Worm (Caenorhabditis elegans) whole organism, young adult: Measurements from ENCODE around the gene str-175.

Source experiments
- B0035.1 ChIP-seq: sonication (generic microtip); optimal IDR thresholded peaks from 2 replicates; lab custom pipeline; 2016; ENCODE audit warnings: missing genetic modification characterization, mild to moderate bottlenecking, missing compliant biosample characterization, missing genotype, missing genetic modification reagents
- D2030.7 ChIP-seq: fragments of 200-800 bp; sonication (Bioruptor generic); IDR thresholded peaks from 2 replicates; pipeline ENCODE4 v1.3.6; 2022; ENCODE audit warnings: missing genetic modification reagents, missing genetic modification characterization, missing compliant biosample characterization
- F23B12.7 ChIP-seq: sonication (generic microtip); optimal IDR thresholded peaks from 2 replicates; lab custom pipeline; 2017; ENCODE audit warnings: missing genetic modification characterization, mild to moderate bottlenecking, missing compliant biosample characterization, antibody characterized with exemption, moderate library complexity; ENCODE audit not compliant: insufficient read depth
- F33H1.4 ChIP-seq: fragments of 200-800 bp; sonication (Bioruptor generic); IDR thresholded peaks from 2 replicates; pipeline ENCODE4 v1.3.6; 2022; ENCODE audit warnings: missing genetic modification reagents, missing genetic modification characterization, missing compliant biosample characterization
- F52B5.7 ChIP-seq: sonication (generic microtip); optimal IDR thresholded peaks from 2 replicates; lab custom pipeline; 2016; ENCODE audit warnings: mild to moderate bottlenecking, missing genetic modification characterization, missing compliant biosample characterization
- F55B11.4 ChIP-seq: sonication (generic microtip); optimal IDR thresholded peaks from 2 replicates; lab custom pipeline; 2016; ENCODE audit warnings: missing compliant biosample characterization, missing genetic modification characterization, borderline replicate concordance; ENCODE audit not compliant: insufficient read depth
- K11D2.4 ChIP-seq: fragments of 200-800 bp; sonication (Bioruptor generic); IDR thresholded peaks from 2 replicates; pipeline ENCODE4 v1.3.6; 2022; ENCODE audit warnings: missing genetic modification reagents, missing genetic modification characterization, missing compliant biosample characterization
- K12H6.12 ChIP-seq: fragments of 200-800 bp; sonication (Bioruptor generic); optimal IDR thresholded peaks from 2 replicates; lab custom pipeline; 2018; ENCODE audit warnings: mild to moderate bottlenecking, missing genetic modification characterization, missing compliant biosample characterization
- Y53F4B.3 ChIP-seq: fragments of 200-800 bp; sonication (Bioruptor generic); IDR thresholded peaks from 2 replicates; pipeline ENCODE4 v1.3.6; 2022; ENCODE audit warnings: missing genetic modification reagents, missing genetic modification characterization, missing compliant biosample characterization
- Y53G8AR.9 ChIP-seq: fragments of 200-800 bp; sonication (Bioruptor generic); conservative IDR thresholded peaks from 2 replicates; pipeline ENCODE4 v1.3.6; 2022; ENCODE audit warnings: missing genetic modification reagents, missing genetic modification characterization, missing compliant biosample characterization
- ama-1 ChIP-seq, 3 experiments: fragments of 150-350 bp in 1 of 3; sonication (generic microtip) in 2 of 3; optimal IDR thresholded peaks; 2 replicates each; lab custom pipeline; 2014 to 2018; ENCODE audit warnings: missing biosample characterization in 2 of 3, missing genetic modification characterization in 2 of 3, missing genetic modification reagents in 2 of 3
- aptf-2 ChIP-seq: fragments of 200-800 bp; sonication (Bioruptor generic); conservative IDR thresholded peaks from 2 replicates; pipeline ENCODE4 v1.3.6; 2022; ENCODE audit warnings: missing genetic modification reagents, missing genetic modification characterization, missing compliant biosample characterization
- aptf-3 ChIP-seq: fragments of 200-800 bp; sonication (Bioruptor generic); IDR thresholded peaks from 2 replicates; pipeline ENCODE4 v1.3.6; 2022; ENCODE audit warnings: missing genetic modification characterization, missing compliant biosample characterization
- attf-5 ChIP-seq: fragments of 200-800 bp; sonication (Bioruptor generic); optimal IDR thresholded peaks from 2 replicates; lab custom pipeline; 2018; ENCODE audit warnings: mild to moderate bottlenecking, missing genetic modification characterization, missing compliant biosample characterization
- bed-1 ChIP-seq: fragments of 200-800 bp; sonication (Bioruptor generic); IDR thresholded peaks from 2 replicates; pipeline ENCODE4 v1.3.6; 2022; ENCODE audit warnings: missing genetic modification reagents, missing genetic modification characterization, missing compliant biosample characterization
- bed-2 ChIP-seq: fragments of 200-800 bp; sonication (Bioruptor generic); IDR thresholded peaks from 2 replicates; pipeline ENCODE4 v1.3.6; 2022; ENCODE audit warnings: missing genetic modification reagents, missing genetic modification characterization, missing compliant biosample characterization
- die-1 ChIP-seq: sonication (generic microtip); optimal IDR thresholded peaks from 2 replicates; lab custom pipeline; 2016; ENCODE audit warnings: missing genotype, mild to moderate bottlenecking, missing genetic modification characterization, missing compliant biosample characterization
- egrh-3 ChIP-seq: fragments of 200-800 bp; sonication (Bioruptor generic); IDR thresholded peaks from 2 replicates; pipeline ENCODE4 v1.3.6; 2022; ENCODE audit warnings: missing genetic modification reagents, missing genetic modification characterization, missing compliant biosample characterization
- hlh-12 ChIP-seq: sonication (generic microtip); optimal IDR thresholded peaks from 2 replicates; lab custom pipeline; 2016; ENCODE audit warnings: missing genetic modification characterization, missing compliant biosample characterization
- hmg-1.2 ChIP-seq: fragments of 200-800 bp; sonication (Bioruptor generic); IDR thresholded peaks from 2 replicates; pipeline ENCODE4 v1.3.6; 2022; ENCODE audit warnings: missing genetic modification reagents, missing genetic modification characterization, missing compliant biosample characterization
- hmg-20 ChIP-seq: fragments of 200-800 bp; sonication (Bioruptor generic); IDR thresholded peaks from 2 replicates; pipeline ENCODE4 v1.3.6; 2022; ENCODE audit warnings: missing genetic modification reagents, missing genetic modification characterization, missing compliant biosample characterization
- hrde-1 ChIP-seq: sonication (generic microtip); optimal IDR thresholded peaks from 2 replicates; lab custom pipeline; 2016; ENCODE audit warnings: missing genetic modification characterization, mild to moderate bottlenecking, missing compliant biosample characterization, moderate library complexity, missing genotype, missing genetic modification reagents, borderline replicate concordance
- hsf-1 ChIP-seq: fragments of 200-800 bp; sonication (Bioruptor generic); IDR thresholded peaks from 2 replicates; pipeline ENCODE4 v1.3.6; 2022; ENCODE audit warnings: missing genetic modification reagents, missing genetic modification characterization, missing compliant biosample characterization
- lin-26 ChIP-seq: fragments of 200-800 bp; sonication (Bioruptor generic); IDR thresholded peaks from 2 replicates; pipeline ENCODE4 v1.3.6; 2022; ENCODE audit warnings: missing genetic modification reagents, missing genetic modification characterization, missing compliant biosample characterization
- lin-54 ChIP-seq: fragments of 200-800 bp; sonication (Bioruptor generic); optimal IDR thresholded peaks from 2 replicates; lab custom pipeline; 2018; ENCODE audit warnings: mild to moderate bottlenecking, missing genetic modification characterization, missing compliant biosample characterization
- lsl-1 ChIP-seq: fragments of 200-800 bp; sonication (Bioruptor generic); optimal IDR thresholded peaks from 2 replicates; lab custom pipeline; 2018; ENCODE audit warnings: mild to moderate bottlenecking, missing genetic modification characterization, moderate library complexity, missing compliant biosample characterization
- madf-10 ChIP-seq: sonication (generic microtip); optimal IDR thresholded peaks from 2 replicates; lab custom pipeline; 2016; ENCODE audit warnings: mild to moderate bottlenecking, missing genetic modification characterization, missing compliant biosample characterization
- madf-6 ChIP-seq: fragments of 200-800 bp; sonication (Bioruptor generic); IDR thresholded peaks from 2 replicates; pipeline ENCODE4 v1.3.6; 2022; ENCODE audit warnings: missing genetic modification reagents, missing genetic modification characterization, missing compliant biosample characterization
- mcd-1 ChIP-seq: fragments of 200-800 bp; sonication (Bioruptor generic); IDR thresholded peaks from 2 replicates; pipeline ENCODE4 v1.3.6; 2022; ENCODE audit warnings: missing genetic modification reagents, missing genetic modification characterization, missing compliant biosample characterization
- mes-4 ChIP-seq: sonication (generic microtip); optimal IDR thresholded peaks from 2 replicates; lab custom pipeline; 2016; ENCODE audit warnings: missing genotype, missing genetic modification characterization, missing compliant biosample characterization
- mxl-1 ChIP-seq: sonication (generic microtip); optimal IDR thresholded peaks from 2 replicates; lab custom pipeline; 2016; ENCODE audit warnings: missing genetic modification characterization, missing compliant biosample characterization
- nfya-1 ChIP-seq: sonication (generic microtip); optimal IDR thresholded peaks from 2 replicates; lab custom pipeline; 2017; ENCODE audit warnings: antibody characterized with exemption, missing compliant biosample characterization, missing genetic modification characterization, borderline replicate concordance; ENCODE audit not compliant: insufficient read depth
- nfya-2 ChIP-seq: fragments of 200-800 bp; sonication (Bioruptor generic); IDR thresholded peaks from 2 replicates; pipeline ENCODE4 v1.3.6; 2022; ENCODE audit warnings: missing genetic modification reagents, missing genetic modification characterization, missing compliant biosample characterization
- nhr-27 ChIP-seq: fragments of 200-800 bp; sonication (Bioruptor generic); optimal IDR thresholded peaks from 2 replicates; lab custom pipeline; 2018; ENCODE audit warnings: mild to moderate bottlenecking, missing genetic modification characterization, moderate library complexity, missing compliant biosample characterization
- pbrm-1 ChIP-seq: fragments of 200-800 bp; sonication (Bioruptor generic); IDR thresholded peaks from 2 replicates; pipeline ENCODE4 v1.3.6; 2022; ENCODE audit warnings: missing genetic modification reagents, missing genetic modification characterization, missing compliant biosample characterization
- rcor-1 ChIP-seq: fragments of 200-800 bp; sonication (Bioruptor generic); IDR thresholded peaks from 2 replicates; pipeline ENCODE4 v1.3.6; 2022; ENCODE audit warnings: missing genetic modification reagents, missing genetic modification characterization, missing compliant biosample characterization
- rec-8 ChIP-seq, 2 experiments: sonication (generic microtip); optimal IDR thresholded peaks; 2 replicates each; lab custom pipeline; 2016; ENCODE audit warnings: mild to moderate bottlenecking in 2 of 2, missing genetic modification characterization in 2 of 2, missing genetic modification reagents in 2 of 2, missing genotype in 2 of 2, missing biosample characterization in 1 of 2, missing compliant biosample characterization in 1 of 2, moderate library complexity in 1 of 2
- snpc-1.1 ChIP-seq: sonication (generic microtip); optimal IDR thresholded peaks from 2 replicates; lab custom pipeline; 2017; ENCODE audit warnings: missing genetic modification characterization, mild to moderate bottlenecking, missing compliant biosample characterization, antibody characterized with exemption, moderate library complexity, missing genotype, missing genetic modification reagents; ENCODE audit not compliant: insufficient read depth
- snpc-1.3 ChIP-seq: sonication (generic microtip); optimal IDR thresholded peaks from 2 replicates; lab custom pipeline; 2017; ENCODE audit warnings: missing genetic modification characterization, mild to moderate bottlenecking, missing compliant biosample characterization, antibody characterized with exemption, moderate library complexity, missing genotype, missing genetic modification reagents; ENCODE audit not compliant: insufficient read depth
- snpc-4 ChIP-seq, 5 experiments: fragments of 150-350 bp in 1 of 5; sonication (generic microtip) in 4 of 5; optimal IDR thresholded peaks; 2 replicates each; lab custom pipeline; 2014 to 2018; ENCODE audit warnings: missing genetic modification characterization in 5 of 5, missing biosample characterization in 3 of 5, antibody characterized with exemption in 2 of 5, mild to moderate bottlenecking in 2 of 5, missing compliant biosample characterization in 2 of 5, missing genotype in 2 of 5, moderate library complexity in 2 of 5, missing genetic modification reagents in 1 of 5
- somi-1 ChIP-seq: fragments of 200-800 bp; sonication (Bioruptor generic); optimal IDR thresholded peaks from 2 replicates; lab custom pipeline; 2018; ENCODE audit warnings: mild to moderate bottlenecking, missing genetic modification characterization, missing compliant biosample characterization
- tlf-1 ChIP-seq: fragments of 200-800 bp; sonication (Bioruptor generic); optimal IDR thresholded peaks from 2 replicates; lab custom pipeline; 2018; ENCODE audit warnings: mild to moderate bottlenecking, missing genetic modification characterization, missing compliant biosample characterization
- unc-130 ChIP-seq: sonication (generic microtip); optimal IDR thresholded peaks from 2 replicates; lab custom pipeline; 2016; ENCODE audit warnings: missing genetic modification reagents, missing genetic modification characterization, missing compliant biosample characterization
- xnd-1 ChIP-seq: sonication (generic microtip); optimal IDR thresholded peaks from 2 replicates; lab custom pipeline; 2016; ENCODE audit warnings: missing genotype, missing genetic modification reagents, missing genetic modification characterization, missing compliant biosample characterization
- ztf-18 ChIP-seq: sonication (generic microtip); optimal IDR thresholded peaks from 2 replicates; lab custom pipeline; 2016; ENCODE audit warnings: missing genotype, mild to moderate bottlenecking, missing genetic modification characterization, missing compliant biosample characterization
- ztf-28 ChIP-seq: fragments of 200-800 bp; sonication (Bioruptor generic); IDR thresholded peaks from 2 replicates; pipeline ENCODE4 v1.3.6; 2022; ENCODE audit warnings: missing genetic modification reagents, missing genetic modification characterization, missing compliant biosample characterization

str-175 gene

ce11 chrIV:4880634-4881033, 10.2 kb upstream of the str-175 start (continued):
- TF ChIP-seq egrh-3 (GFP tag; lab: Robert Waterston, UW) = 0 out of 2 replicates have a peak, but pooled peaks have one; percentile 26
- no peak for TF ChIP-seq hlh-12 (tag; lab: Kevin White, UChicago)
- no peak for TF ChIP-seq K12H6.12 (tag; lab: Kevin White, UChicago)
- TF ChIP-seq Y53F4B.3 = no peak
- no peak for TF ChIP-seq nfya-1 (tag; lab: Kevin White, UChicago)
- TF ChIP-seq B0035.1 (tag; lab: Kevin White, UChicago) = no peak
- TF ChIP-seq attf-5 (GFP tag; lab: Kevin White, UChicago) = no peak
- no peak for TF ChIP-seq F52B5.7
- TF ChIP-seq nhr-27 (tag; lab: Kevin White, UChicago) = peak; percentile 24
- peak; percentile 78 for TF ChIP-seq mcd-1 (GFP tag; lab: Robert Waterston, UW)
- no peak for TF ChIP-seq ztf-28 (GFP tag; lab: Robert Waterston, UW)
- TF ChIP-seq D2030.7 (GFP tag; lab: Robert Waterston, UW) = peak; percentile 98
- no peak for TF ChIP-seq F55B11.4 (tag; lab: Kevin White, UChicago)
- TF ChIP-seq hmg-1.2 (GFP tag; lab: Robert Waterston, UW) = peak; percentile 95
- TF ChIP-seq rcor-1 (GFP tag; lab: Robert Waterston, UW) = peak; percentile 96
- no peak for TF ChIP-seq aptf-2 (GFP tag; lab: Robert Waterston, UW)
- TF ChIP-seq hrde-1 (tag; lab: Kevin White, UChicago) = no peak
- no peak for TF ChIP-seq aptf-3 (GFP tag; lab: Robert Waterston, UW)
- no peak for TF ChIP-seq somi-1 (GFP tag; lab: Kevin White, UChicago)
- TF ChIP-seq Y53G8AR.9 (GFP tag; lab: Robert Waterston, UW) = peak; percentile 78
- TF ChIP-seq die-1 (tag; lab: Kevin White, UChicago) = no peak
- peak; percentile 14 for TF ChIP-seq xnd-1 (tag; lab: Kevin White, UChicago)
- no peak for TF ChIP-seq K11D2.4
- peak; percentile 73 for TF ChIP-seq F23B12.7 (tag; lab: Kevin White, UChicago)
- TF ChIP-seq lin-54 = peak; percentile 73
- TF ChIP-seq bed-1 (GFP tag; lab: Robert Waterston, UW) = no peak
- TF ChIP-seq mxl-1 (tag; lab: Kevin White, UChicago) = peak; percentile 13
- TF ChIP-seq ama-1 (optimal IDR thresholded peaks at IDR 0.05; lab: Kevin White, UChicago) = peak; percentile 48
- no peak for TF ChIP-seq ama-1 (GFP tag; optimal IDR thresholded peaks at IDR 0.05; lab: Kevin White, UChicago)
- peak; percentile 99 for TF ChIP-seq snpc-4 (GFP tag; optimal IDR thresholded peaks at IDR 0.05; lab: Kevin White, UChicago)
- peak; percentile 98 to 99 (median 98) for TF ChIP-seq snpc-4 (tag; optimal IDR thresholded peaks at IDR 0.05; lab: Kevin White, UChicago)
- peak; percentile 23 for TF ChIP-seq unc-130 (GFP tag; lab: Kevin White, UChicago)
- no peak for TF ChIP-seq bed-2 (GFP tag; lab: Robert Waterston, UW)
- peak in 1 of 2 experiments; percentile 25 for TF ChIP-seq rec-8 (tag; optimal IDR thresholded peaks at IDR 0.05; lab: Kevin White, UChicago)
- peak; percentile 88 for TF ChIP-seq madf-6 (GFP tag; lab: Robert Waterston, UW)
- peak; percentile 75 for TF ChIP-seq lsl-1 (GFP tag; lab: Kevin White, UChicago)
- TF ChIP-seq lin-26 = peak; percentile 40; the same call in 1 of the 2 replicates
- peak; percentile 28 for TF ChIP-seq mes-4 (tag; lab: Kevin White, UChicago)
- peak; percentile 46 for TF ChIP-seq ztf-18 (tag; lab: Kevin White, UChicago)
- TF ChIP-seq hsf-1 (GFP tag; lab: Robert Waterston, UW) = peak; percentile 73
- TF ChIP-seq snpc-1.1 (tag; lab: Kevin White, UChicago) = peak; percentile 98
- no peak; the same call in 1 of the 2 replicates for TF ChIP-seq hmg-20 (GFP tag; lab: Robert Waterston, UW)
- no peak for TF ChIP-seq madf-10 (tag; lab: Kevin White, UChicago)
- no peak for TF ChIP-seq nfya-2 (GFP tag; lab: Robert Waterston, UW)
- TF ChIP-seq pbrm-1 (GFP tag; lab: Robert Waterston, UW) = peak; percentile 97
- peak; percentile 65 for TF ChIP-seq F33H1.4 (GFP tag; lab: Robert Waterston, UW)
- peak; percentile 16 for TF ChIP-seq tlf-1
- TF ChIP-seq snpc-1.3 (tag; lab: Kevin White, UChicago) = peak; percentile 97
